Fruit fly (Drosophila melanogaster) whole organism, embryonic: ENCODE data around the gene dob.
A peak's percentile ranks its signal among the peaks of the same experiment; 100 is the strongest.

Experiments used
- CG10147 ChIP-seq: fragments of 200-800 bp; sonication (Bioruptor generic); optimal IDR thresholded peaks from 2 replicates; lab custom pipeline; 2019; ENCODE audit warnings: missing biosample characterization, mild to moderate bottlenecking, missing genetic modification characterization, moderate library complexity
- CG10267 ChIP-seq: fragments of 200-800 bp; sonication (Bioruptor generic); optimal IDR thresholded peaks from 2 replicates; lab custom pipeline; 2018; ENCODE audit warnings: missing biosample characterization, mild to moderate bottlenecking, missing genetic modification characterization, moderate library complexity
- CG11723 ChIP-seq: fragments of 200-800 bp; sonication (Bioruptor generic); optimal IDR thresholded peaks from 2 replicates; lab custom pipeline; 2017; ENCODE audit warnings: missing biosample characterization, mild to moderate bottlenecking, missing genetic modification characterization
- CG1233 ChIP-seq: fragments of 200-800 bp; sonication (Bioruptor generic); optimal IDR thresholded peaks from 4 replicates; lab custom pipeline; 2018; ENCODE audit warnings: missing biosample characterization, mild to moderate bottlenecking, missing genetic modification characterization
- CG12659 ChIP-seq: fragments of 200-800 bp; sonication (Bioruptor generic); optimal IDR thresholded peaks from 3 replicates; lab custom pipeline; 2017; ENCODE audit warnings: mild to moderate bottlenecking, missing biosample characterization, missing genetic modification reagents, missing genetic modification characterization
- CG14667 ChIP-seq: fragments of 200-800 bp; sonication (Bioruptor generic); IDR thresholded peaks from 2 replicates; pipeline ENCODE4 v1.3.6; 2022; ENCODE audit warnings: missing biosample characterization, missing genetic modification characterization
- CG1603 ChIP-seq: fragments of 200-800 bp; sonication (Bioruptor generic); optimal IDR thresholded peaks from 2 replicates; lab custom pipeline; 2019; ENCODE audit warnings: missing biosample characterization, mild to moderate bottlenecking, missing genetic modification characterization, moderate library complexity
- CG17359 ChIP-seq: fragments of 200-800 bp; sonication (Bioruptor generic); optimal IDR thresholded peaks from 3 replicates; lab custom pipeline; 2018; ENCODE audit warnings: missing biosample characterization, mild to moderate bottlenecking, missing genetic modification characterization, moderate library complexity
- CG18011 ChIP-seq: fragments of 200-800 bp; sonication (Bioruptor generic); optimal IDR thresholded peaks from 2 replicates; lab custom pipeline; 2017; ENCODE audit warnings: missing biosample characterization, missing genetic modification characterization, mild to moderate bottlenecking, moderate library complexity, missing genotype
- CG2202 ChIP-seq: fragments of 200-800 bp; sonication (Bioruptor generic); optimal IDR thresholded peaks from 2 replicates; lab custom pipeline; 2018; ENCODE audit warnings: missing biosample characterization, mild to moderate bottlenecking, missing genetic modification characterization
- CG30403 ChIP-seq: fragments of 200-800 bp; sonication (Bioruptor generic); optimal IDR thresholded peaks from 3 replicates; lab custom pipeline; 2016; ENCODE audit warnings: missing biosample characterization, missing genetic modification characterization
- CG31388 ChIP-seq: fragments of 200-800 bp; sonication (Bioruptor generic); optimal IDR thresholded peaks from 2 replicates; lab custom pipeline; 2016; ENCODE audit warnings: missing biosample characterization, missing genetic modification characterization
- CG3163 ChIP-seq: fragments of 200-800 bp; sonication (Bioruptor generic); optimal IDR thresholded peaks from 3 replicates; lab custom pipeline; 2016; ENCODE audit warnings: missing biosample characterization, missing genetic modification characterization
- CG3847 ChIP-seq: fragments of 200-800 bp; sonication (Bioruptor generic); IDR thresholded peaks from 2 replicates; pipeline ENCODE4 v1.3.6; 2022; ENCODE audit warnings: missing biosample characterization, missing genetic modification characterization
- CG4282 ChIP-seq: fragments of 200-800 bp; sonication (Bioruptor generic); optimal IDR thresholded peaks from 2 replicates; lab custom pipeline; 2016; ENCODE audit warnings: missing biosample characterization, missing genetic modification characterization
- CG4328 ChIP-seq: fragments of 200-800 bp; sonication (Bioruptor generic); optimal IDR thresholded peaks from 3 replicates; lab custom pipeline; 2017; ENCODE audit warnings: missing biosample characterization, missing genetic modification reagents, missing genetic modification characterization
- CG4854 ChIP-seq: fragments of 200-800 bp; sonication (Bioruptor generic); optimal IDR thresholded peaks from 2 replicates; lab custom pipeline; 2016; ENCODE audit warnings: missing biosample characterization, missing genetic modification characterization, inconsistent platforms
- CG6254 ChIP-seq: fragments of 200-800 bp; sonication (Bioruptor generic); optimal IDR thresholded peaks from 3 replicates; lab custom pipeline; 2017; ENCODE audit warnings: mild to moderate bottlenecking, missing biosample characterization, missing genetic modification reagents, missing genetic modification characterization
- CG6683 ChIP-seq: fragments of 200-800 bp; sonication (Bioruptor generic); optimal IDR thresholded peaks from 2 replicates; lab custom pipeline; 2017; ENCODE audit warnings: missing biosample characterization, mild to moderate bottlenecking, missing genetic modification characterization, missing genetic modification reagents
- CG7372 ChIP-seq: fragments of 200-800 bp; sonication (Bioruptor generic); IDR thresholded peaks from 2 replicates; pipeline ENCODE4 v1.3.6; 2022; ENCODE audit warnings: missing biosample characterization, missing genetic modification characterization
- CG7745 ChIP-seq: fragments of 200-800 bp; sonication (Bioruptor generic); optimal IDR thresholded peaks from 2 replicates; lab custom pipeline; 2018; ENCODE audit warnings: missing biosample characterization, mild to moderate bottlenecking, missing genetic modification characterization, moderate library complexity
- CG7928 ChIP-seq: fragments of 200-800 bp; sonication (Bioruptor generic); optimal IDR thresholded peaks from 2 replicates; lab custom pipeline; 2017; ENCODE audit warnings: missing biosample characterization, mild to moderate bottlenecking, missing genetic modification characterization
- CG8281 ChIP-seq: fragments of 200-800 bp; sonication (Bioruptor generic); optimal IDR thresholded peaks from 2 replicates; lab custom pipeline; 2018; ENCODE audit warnings: missing biosample characterization, mild to moderate bottlenecking, missing genetic modification characterization, moderate library complexity
- CG9437 ChIP-seq: fragments of 200-800 bp; sonication (Bioruptor generic); optimal IDR thresholded peaks from 2 replicates; lab custom pipeline; 2018; ENCODE audit warnings: missing biosample characterization, mild to moderate bottlenecking, missing genetic modification characterization
- Dip3 ChIP-seq: fragments of 200-800 bp; sonication (Bioruptor generic); optimal IDR thresholded peaks from 3 replicates; lab custom pipeline; 2016; ENCODE audit warnings: missing biosample characterization, missing genetic modification characterization
- Eip74EF ChIP-seq, 2 experiments: fragments of 200-800 bp in 1 of 2; fragments of >200 bp in 1 of 2; sonication (Bioruptor generic) in 1 of 2; optimal IDR thresholded peaks; 2 replicates each; lab custom pipeline; 2017 to 2019; ENCODE audit warnings: missing biosample characterization in 2 of 2, missing genetic modification characterization in 2 of 2, mild to moderate bottlenecking in 1 of 2, moderate library complexity in 1 of 2
- Gsc ChIP-seq: fragments of 200-800 bp; sonication (Bioruptor generic); IDR thresholded peaks from 2 replicates; pipeline ENCODE4 v1.3.6; 2022; ENCODE audit warnings: missing biosample characterization, missing genetic modification characterization
- H2.0 ChIP-seq: fragments of 200-800 bp; sonication (Bioruptor generic); IDR thresholded peaks from 2 replicates; pipeline ENCODE4 v1.3.6; 2022; ENCODE audit warnings: missing biosample characterization, missing genetic modification characterization
- HLH54F ChIP-seq: fragments of 200-800 bp; sonication (Bioruptor generic); optimal IDR thresholded peaks from 3 replicates; lab custom pipeline; 2016; ENCODE audit warnings: missing biosample characterization, missing genetic modification characterization
- NC2α ChIP-seq: fragments of 200-800 bp; sonication (Bioruptor generic); optimal IDR thresholded peaks from 2 replicates; lab custom pipeline; 2016; ENCODE audit warnings: missing biosample characterization, missing genetic modification characterization
- Nf-YB ChIP-seq: fragments of 200-800 bp; sonication (Bioruptor generic); optimal IDR thresholded peaks from 3 replicates; lab custom pipeline; 2019; ENCODE audit warnings: missing biosample characterization, mild to moderate bottlenecking, missing genetic modification characterization, moderate library complexity
- Nf-YC ChIP-seq: fragments of 200-800 bp; optimal IDR thresholded peaks from 3 replicates; lab custom pipeline; 2019; ENCODE audit warnings: missing biosample characterization, mild to moderate bottlenecking, missing genetic modification characterization, moderate library complexity
- Optix ChIP-seq: fragments of 200-800 bp; sonication (Bioruptor generic); IDR thresholded peaks from 3 replicates; pipeline ENCODE4 v1.3.6; 2022; ENCODE audit warnings: missing biosample characterization, missing genetic modification characterization
- Poxn ChIP-seq: fragments of 200-800 bp; sonication (Bioruptor generic); IDR thresholded peaks from 2 replicates; pipeline ENCODE4 v1.3.6; 2022; ENCODE audit warnings: missing biosample characterization, missing genetic modification characterization
- Ravus ChIP-seq: fragments of 200-800 bp; sonication (Bioruptor generic); IDR thresholded peaks from 2 replicates; pipeline ENCODE4 v1.3.6; 2022; ENCODE audit warnings: missing biosample characterization, missing genetic modification characterization
- al ChIP-seq: fragments of 200-800 bp; sonication (Bioruptor generic); IDR thresholded peaks from 2 replicates; pipeline ENCODE4 v1.3.6; 2022; ENCODE audit warnings: missing biosample characterization, missing genetic modification characterization
- bowl ChIP-seq: fragments of 200-800 bp; sonication (Bioruptor generic); IDR thresholded peaks from 2 replicates; pipeline ENCODE4 v1.3.6; 2022; ENCODE audit warnings: missing biosample characterization, missing genetic modification characterization
- cas ChIP-seq: fragments of 200-800 bp; sonication (Bioruptor generic); IDR thresholded peaks from 2 replicates; pipeline ENCODE4 v1.3.6; 2022; ENCODE audit warnings: missing biosample characterization, missing genetic modification characterization
- ci ChIP-seq: fragments of 200-800 bp; sonication (Bioruptor generic); IDR thresholded peaks from 3 replicates; pipeline ENCODE4 v1.3.6; 2022; ENCODE audit warnings: missing biosample characterization, missing genetic modification characterization
- danr ChIP-seq: fragments of 200-800 bp; sonication (Bioruptor generic); IDR thresholded peaks from 2 replicates; pipeline ENCODE4 v1.3.6; 2022; ENCODE audit warnings: missing biosample characterization, missing genetic modification characterization
- disco-r ChIP-seq: fragments of 200-800 bp; sonication (Bioruptor generic); optimal IDR thresholded peaks from 2 replicates; lab custom pipeline; 2016; ENCODE audit warnings: missing biosample characterization, missing genetic modification characterization
- dm ChIP-seq: fragments of 200-800 bp; sonication (Bioruptor generic); optimal IDR thresholded peaks from 3 replicates; lab custom pipeline; 2016; ENCODE audit warnings: missing biosample characterization, missing genetic modification characterization
- dmrt99B ChIP-seq: fragments of 200-800 bp; sonication (Bioruptor generic); optimal IDR thresholded peaks from 2 replicates; lab custom pipeline; 2018; ENCODE audit warnings: missing biosample characterization, mild to moderate bottlenecking, missing genetic modification characterization, moderate library complexity
- emc ChIP-seq: fragments of 200-800 bp; sonication (Bioruptor generic); optimal IDR thresholded peaks from 2 replicates; lab custom pipeline; 2016; ENCODE audit warnings: missing biosample characterization, missing genetic modification characterization
- grau ChIP-seq: fragments of 200-800 bp; optimal IDR thresholded peaks from 3 replicates; lab custom pipeline; 2019; ENCODE audit warnings: missing biosample characterization, mild to moderate bottlenecking, missing genetic modification characterization, moderate library complexity
- ham ChIP-seq: fragments of 200-800 bp; sonication (Bioruptor generic); IDR thresholded peaks from 2 replicates; pipeline ENCODE4 v1.3.6; 2022; ENCODE audit warnings: missing biosample characterization, missing genetic modification characterization
- onecut ChIP-seq: fragments of 200-800 bp; sonication (Bioruptor generic); IDR thresholded peaks from 2 replicates; pipeline ENCODE4 v1.3.6; 2022; ENCODE audit warnings: missing biosample characterization, missing genetic modification characterization
- pnt ChIP-seq: fragments of 200-800 bp; sonication (Bioruptor generic); optimal IDR thresholded peaks from 3 replicates; lab custom pipeline; 2016; ENCODE audit warnings: missing biosample characterization, missing genetic modification characterization
- slbo ChIP-seq: fragments of 200-800 bp; sonication (Bioruptor generic); IDR thresholded peaks from 2 replicates; pipeline ENCODE4 v1.3.6; 2022; ENCODE audit warnings: missing biosample characterization, missing genetic modification characterization
- tx ChIP-seq: fragments of 200-800 bp; sonication (Bioruptor generic); optimal IDR thresholded peaks from 2 replicates; lab custom pipeline; 2016; ENCODE audit warnings: missing biosample characterization, missing genetic modification characterization
- wdn ChIP-seq: fragments of 200-800 bp; sonication (Bioruptor generic); IDR thresholded peaks from 2 replicates; pipeline ENCODE4 v1.3.6; 2022; ENCODE audit warnings: missing biosample characterization, missing genetic modification characterization

dob gene

dm6 chrX:15021021-15021477, 45.8 kb upstream of the dob start (continued):
- TF ChIP-seq slbo (GFP tag; lab: Robert Waterston, UW) (peak; percentile 59), Ravus (GFP tag; lab: Robert Waterston, UW) (peak; percentile 30), CG6683 (GFP tag; lab: Kevin White, UChicago) (peak; percentile 58), CG1603 (peak; percentile 44), CG7745 (no peak), CG10147 (GFP tag; lab: Kevin White, UChicago) (peak; percentile 56), bowl (GFP tag; lab: Robert Waterston, UW) (0 out of 2 replicates have a peak, but pooled peaks have one; percentile 9), CG4282 (no peak), grau (tag; lab: Kevin White, UChicago) (peak; percentile 88), CG7372 (GFP tag; lab: Robert Waterston, UW) (peak; percentile 44; the same call in 1 of the 2 replicates), tx (GFP tag; lab: Kevin White, UChicago) (no peak), danr (GFP tag; lab: Robert Waterston, UW) (0 out of 2 replicates have a peak, but pooled peaks have one; percentile 23), CG7928 (GFP tag; lab: Kevin White, UChicago) (no peak), Optix (GFP tag; lab: Robert Waterston, UW) (peak; percentile 36; the same call in 1 of the 3 replicates), Dip3 (no peak), CG31388 (peak; percentile 22), onecut (GFP tag; lab: Robert Waterston, UW) (peak; percentile 58), emc (GFP tag; lab: Kevin White, UChicago) (no peak), CG2202 (tag; lab: Kevin White, UChicago) (peak; percentile 88), CG1233 (GFP tag; lab: Kevin White, UChicago) (peak; percentile 81), CG9437 (GFP tag; lab: Kevin White, UChicago) (peak; percentile 76), Poxn (GFP tag; lab: Robert Waterston, UW) (no peak), CG10267 (peak; percentile 89), CG14667 (peak; percentile 61; the same call in 1 of the 2 replicates), CG3847 (GFP tag; lab: Robert Waterston, UW) (peak; percentile 36; the same call in 1 of the 2 replicates), CG3163 (no peak), pnt (GFP tag; lab: Kevin White, UChicago) (peak; percentile 5), Gsc (GFP tag; lab: Robert Waterston, UW) (no peak), CG4328 (GFP tag; lab: Kevin White, UChicago) (peak; percentile 57), Nf-YC (tag; lab: Kevin White, UChicago) (peak; percentile 41), CG17359 (peak; percentile 91), CG12659 (GFP tag; lab: Kevin White, UChicago) (peak; percentile 63), Eip74EF (GFP tag; optimal IDR thresholded peaks at IDR 0.05; lab: Kevin White, UChicago) (peak in 1 of 2 experiments; percentile 88), dm (GFP tag; lab: Kevin White, UChicago) (no peak), CG18011 (GFP tag; lab: Kevin White, UChicago) (no peak), ham (no peak), CG8281 (tag; lab: Kevin White, UChicago) (peak; percentile 98), CG6254 (GFP tag; lab: Kevin White, UChicago) (peak; percentile 80), H2.0 (GFP tag; lab: Robert Waterston, UW) (peak; percentile 61), cas (no peak), CG30403 (peak; percentile 76), ci (GFP tag; lab: Robert Waterston, UW) (peak; percentile 86), wdn (GFP tag; lab: Robert Waterston, UW) (no peak), CG11723 (GFP tag; lab: Kevin White, UChicago) (peak; percentile 59), al (GFP tag; lab: Robert Waterston, UW) (no peak), dmrt99B (peak; percentile 94), Nf-YB (GFP tag; lab: Kevin White, UChicago) (peak; percentile 72), disco-r (GFP tag; lab: Kevin White, UChicago) (no peak), CG4854 (GFP tag; lab: Kevin White, UChicago) (no peak), NC2α (GFP tag; lab: Kevin White, UChicago) (no peak), HLH54F (GFP tag; lab: Kevin White, UChicago) (no peak)
